Fruit fly (Drosophila melanogaster): Measurements from ENCODE around the gene CG13698.

The CG13698 gene

DNA sequence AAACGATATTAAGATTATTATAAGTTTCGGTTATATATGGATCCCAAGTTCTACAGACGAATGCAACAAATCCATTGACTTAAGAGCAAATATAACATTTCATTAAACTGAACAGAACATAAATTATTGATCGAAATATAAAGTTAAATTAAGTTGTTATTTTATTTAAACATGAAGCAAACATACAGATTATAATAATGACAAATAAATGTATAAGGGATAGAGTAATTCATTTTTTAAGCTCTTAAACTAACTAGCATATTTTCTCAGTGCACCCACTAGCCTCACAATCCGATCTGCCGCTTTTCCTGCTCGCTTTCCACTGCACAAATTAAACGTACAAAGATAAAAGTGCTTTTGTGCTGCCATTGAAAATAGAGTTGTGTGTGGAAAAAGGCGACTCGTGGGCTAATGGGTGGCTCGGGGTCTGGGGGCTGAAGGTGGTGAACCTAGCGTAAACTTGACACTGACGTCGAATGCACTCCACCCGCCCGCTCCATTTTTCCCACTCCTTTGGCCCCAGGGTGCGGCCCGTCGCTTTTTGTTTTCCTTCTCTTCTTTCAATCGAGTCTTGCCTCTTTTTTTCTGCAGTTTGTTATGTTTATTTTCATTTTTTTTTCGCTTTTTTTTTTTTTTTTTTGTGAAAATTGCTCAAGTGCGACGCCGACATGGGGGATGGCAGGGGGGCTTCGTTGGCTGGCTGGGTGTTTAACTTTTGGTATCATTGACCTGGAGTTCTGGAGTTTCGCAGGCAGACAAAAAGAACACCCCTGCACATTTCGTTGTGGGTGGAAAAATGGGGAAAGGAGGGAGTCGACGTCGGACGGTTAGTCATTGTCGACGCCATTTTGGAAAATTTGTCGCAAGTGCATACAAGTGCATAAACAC, 26.1 kb downstream of the CG13698 start:
- TF ChIP-seq fd85E (GFP tag; optimal IDR thresholded peaks at IDR 0.05) (no peak), fkh (GFP tag; optimal IDR thresholded peaks at IDR 0.05) (no peak), CG32006 (GFP tag; optimal IDR thresholded peaks at IDR 0.05) (peak; percentile 87), esn (GFP tag; optimal IDR thresholded peaks at IDR 0.05) (peak; percentile 18), CG6854 (GFP tag; optimal IDR thresholded peaks at IDR 0.05) (peak; percentile 53), CG6276 (GFP tag; optimal IDR thresholded peaks at IDR 0.05) (peak; percentile 65), svp (GFP tag) (peak; percentile 51), CG4318 (GFP tag; optimal IDR thresholded peaks at IDR 0.05) (peak; percentile 82), CG8119 (GFP tag; IDR thresholded peaks at IDR 0.05) (peak; percentile 82), CG3032 (tag; optimal IDR thresholded peaks at IDR 0.05) (peak; percentile 78), eg (GFP tag; IDR thresholded peaks at IDR 0.05) (peak; percentile 80), spab (GFP tag; optimal IDR thresholded peaks at IDR 0.05) (peak; percentile 75), acj6 (GFP tag; optimal IDR thresholded peaks at IDR 0.05) (peak; percentile 66), CG6163 (GFP tag; IDR thresholded peaks at IDR 0.05) (peak; percentile 88), fd59A (GFP tag; optimal IDR thresholded peaks at IDR 0.05) (peak; percentile 48), CG11294 (GFP tag; IDR thresholded peaks at IDR 0.05) (no peak), CG11762 (GFP tag; optimal IDR thresholded peaks at IDR 0.05; ENCODE audit: insufficient read depth) (peak; percentile 67), CG15336 (GFP tag; IDR thresholded peaks at IDR 0.05) (peak; percentile 68), Gug (GFP tag; IDR thresholded peaks at IDR 0.05) (peak; percentile 68), Eip75B (GFP tag; optimal IDR thresholded peaks at IDR 0.05) (peak; percentile 37), Hr4 (GFP tag; optimal IDR thresholded peaks at IDR 0.05) (peak; percentile 73), Met (GFP tag; optimal IDR thresholded peaks at IDR 0.05) (no peak), Hr38 (GFP tag; optimal IDR thresholded peaks at IDR 0.05) (no peak), cyc (GFP tag; optimal IDR thresholded peaks at IDR 0.05) (peak; percentile 14), CG16779 (tag; optimal IDR thresholded peaks at IDR 0.05) (peak; percentile 87), salr (GFP tag; optimal IDR thresholded peaks at IDR 0.05) (peak; percentile 13 to 87), Lpt (GFP tag; optimal IDR thresholded peaks at IDR 0.05) (peak; percentile 74), Blimp-1 (GFP tag; optimal IDR thresholded peaks at IDR 0.05) (no peak), Ets21C (GFP tag; optimal IDR thresholded peaks at IDR 0.05) (no peak), CG6808 (GFP tag; optimal IDR thresholded peaks at IDR 0.05) (peak; percentile 87), CG3919 (GFP tag; optimal IDR thresholded peaks at IDR 0.05) (peak; percentile 71), CG1621 (tag; optimal IDR thresholded peaks at IDR 0.05) (peak; percentile 42), CG7368 (GFP tag; optimal IDR thresholded peaks at IDR 0.05) (peak; percentile 62), CG8632 (GFP tag; optimal IDR thresholded peaks at IDR 0.05) (peak; percentile 27), CG11902 (GFP tag; optimal IDR thresholded peaks at IDR 0.05) (no peak), pdm3 (GFP tag; optimal IDR thresholded peaks at IDR 0.05) (peak; percentile 49), Sox15 (GFP tag; optimal IDR thresholded peaks at IDR 0.05) (no peak), CG9139 (GFP tag; optimal IDR thresholded peaks at IDR 0.05) (peak; percentile 88), Ets96B (tag; optimal IDR thresholded peaks at IDR 0.05) (peak; percentile 79), vri (GFP tag; optimal IDR thresholded peaks at IDR 0.05) (no peak), topi (GFP tag; optimal IDR thresholded peaks at IDR 0.05) (peak; percentile 5), Smox (GFP tag; optimal IDR thresholded peaks at IDR 0.05) (no peak), Hr39 (GFP tag; optimal IDR thresholded peaks at IDR 0.05) (no peak), CG10669 (GFP tag; optimal IDR thresholded peaks at IDR 0.05) (peak; percentile 36), dac (GFP tag; optimal IDR thresholded peaks at IDR 0.05) (peak; percentile 55), Eip93F (GFP tag; optimal IDR thresholded peaks at IDR 0.05) (no peak), achi (GFP tag; optimal IDR thresholded peaks at IDR 0.05) (peak; percentile 73), CG10631 (GFP tag; optimal IDR thresholded peaks at IDR 0.05) (peak; percentile 89), dsx (GFP tag; optimal IDR thresholded peaks at IDR 0.05; ENCODE audit: poor library complexity, severe bottlenecking) (peak; percentile 60), Sox14 (GFP tag; optimal IDR thresholded peaks at IDR 0.05) (peak; percentile 43)

Data from whole organism, prepupa.